Fruit fly (Drosophila melanogaster): ENCODE data around the gene Sfp84E.

Sfp84E gene

DNA sequence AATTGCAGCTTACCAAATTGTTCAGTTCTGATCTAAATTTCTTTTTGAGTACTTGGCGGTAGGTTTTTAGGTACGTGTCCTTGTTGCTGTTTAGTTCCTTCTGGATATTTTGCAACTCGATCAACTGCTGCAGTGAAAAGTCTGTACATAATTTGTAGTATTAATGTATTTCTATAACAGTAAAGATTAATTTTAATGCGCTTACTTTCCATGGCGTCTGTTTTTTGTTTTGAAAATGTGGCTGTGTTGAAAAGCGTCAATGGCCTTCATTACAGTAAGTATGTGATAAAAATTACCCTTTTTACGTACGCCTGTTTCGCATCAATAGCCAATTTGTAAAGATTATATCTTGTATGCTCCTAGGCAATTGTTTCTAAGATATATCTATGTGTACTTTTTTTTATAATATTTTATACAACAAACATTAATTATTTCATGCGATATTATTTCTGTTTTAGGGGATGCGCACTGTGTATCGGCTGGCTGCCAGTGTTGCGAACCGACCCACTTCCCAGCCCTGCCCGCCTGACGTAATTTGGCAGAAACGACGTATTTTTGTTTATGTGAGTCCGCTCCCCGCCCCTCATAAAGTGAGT lies 21.1 kb upstream of the Sfp84E start, which contains the start of the genes Kmn2 and CG2698 (continued):
- no peak for TF ChIP-seq D (optimal IDR thresholded peaks at IDR 0.05)
- TF ChIP-seq D (GFP tag; optimal IDR thresholded peaks at IDR 0.05): peak; percentile 91
- TF ChIP-seq crol (GFP tag; IDR thresholded peaks at IDR 0.05): peak; percentile 86
- peak; percentile 82 for TF ChIP-seq NC2β (GFP tag; optimal IDR thresholded peaks at IDR 0.05)
- peak; percentile 76 for TF ChIP-seq CG6854 (GFP tag; optimal IDR thresholded peaks at IDR 0.05)
- TF ChIP-seq Kr (GFP tag; optimal IDR thresholded peaks at IDR 0.05): no peak
- TF ChIP-seq ase (GFP tag; IDR thresholded peaks at IDR 0.05): peak; percentile 97
- TF ChIP-seq CG6689 (GFP tag; IDR thresholded peaks at IDR 0.05): peak; percentile 98
- TF ChIP-seq hbn (GFP tag; IDR thresholded peaks at IDR 0.05; ENCODE audit: partially characterized antibody): peak; percentile 36; the same call in 1 of the 2 replicates
- TF ChIP-seq CG10274 (GFP tag; optimal IDR thresholded peaks at IDR 0.05): peak; percentile 68
- peak; percentile 43; the same call in 1 of the 2 replicates for TF ChIP-seq sna (GFP tag; IDR thresholded peaks at IDR 0.05; ENCODE audit: partially characterized antibody)
- no peak for TF ChIP-seq btn (GFP tag; optimal IDR thresholded peaks at IDR 0.05)
- peak; percentile 86 for TF ChIP-seq CG15011 (GFP tag; optimal IDR thresholded peaks at IDR 0.05)
- peak; percentile 97 for TF ChIP-seq ken (GFP tag; IDR thresholded peaks at IDR 0.05)
- peak; percentile 97 for TF ChIP-seq nmo (GFP tag; optimal IDR thresholded peaks at IDR 0.05)
- TF ChIP-seq CG9437 (GFP tag; optimal IDR thresholded peaks at IDR 0.05): peak; percentile 96
- TF ChIP-seq gcm (GFP tag; optimal IDR thresholded peaks at IDR 0.05): peak; percentile 93
- TF ChIP-seq CG18599 (GFP tag; optimal IDR thresholded peaks at IDR 0.05): peak; percentile 97
- peak; percentile 96 for TF ChIP-seq C15 (GFP tag; IDR thresholded peaks at IDR 0.05)
- peak; percentile 94 for TF ChIP-seq CG3726 (GFP tag; IDR thresholded peaks at IDR 0.05)
- TF ChIP-seq NK7.1 (GFP tag; optimal IDR thresholded peaks at IDR 0.05): peak; percentile 61
- peak; percentile 69 for TF ChIP-seq emc (GFP tag; optimal IDR thresholded peaks at IDR 0.05)
- peak; percentile 78 for TF ChIP-seq tap (tag; optimal IDR thresholded peaks at IDR 0.05)
- TF ChIP-seq Sin3A (optimal IDR thresholded peaks at IDR 0.05): peak; percentile 55
- TF ChIP-seq CG15269 (tag; optimal IDR thresholded peaks at IDR 0.05): peak; percentile 96
- TF ChIP-seq pb (GFP tag; optimal IDR thresholded peaks at IDR 0.05): peak; percentile 61
- no peak for TF ChIP-seq lov (optimal IDR thresholded peaks at IDR 0.05)
- peak; percentile 95 for TF ChIP-seq lov (GFP tag; IDR thresholded peaks at IDR 0.05)
- TF ChIP-seq lola (GFP tag; optimal IDR thresholded peaks at IDR 0.05): peak in 1 of 3 experiments; percentile 91
- peak; percentile 75 to 91 for TF ChIP-seq chif (GFP tag; optimal IDR thresholded peaks at IDR 0.05)
- peak; percentile 93 for TF ChIP-seq CG4328 (GFP tag; optimal IDR thresholded peaks at IDR 0.05)
- TF ChIP-seq CrebB (tag; optimal IDR thresholded peaks at IDR 0.05): peak; percentile 88
- TF ChIP-seq CG15073 (GFP tag; optimal IDR thresholded peaks at IDR 0.05): peak; percentile 75
- TF ChIP-seq kni (GFP tag; optimal IDR thresholded peaks at IDR 0.05): peak; percentile 87
- TF ChIP-seq CG6272 (GFP tag; IDR thresholded peaks at IDR 0.05): peak; percentile 97
- TF ChIP-seq HLH54F (GFP tag; optimal IDR thresholded peaks at IDR 0.05): peak; percentile 82
- TF ChIP-seq CG11093 (GFP tag; IDR thresholded peaks at IDR 0.05): peak; percentile 98
- peak; percentile 80 for TF ChIP-seq Dip3 (GFP tag; optimal IDR thresholded peaks at IDR 0.05)
- TF ChIP-seq caup (GFP tag; optimal IDR thresholded peaks at IDR 0.05; ENCODE audit: severe bottlenecking): peak; percentile 96
- peak; percentile 91 for TF ChIP-seq CG34376 (GFP tag; optimal IDR thresholded peaks at IDR 0.05)
- TF ChIP-seq BtbVII (GFP tag; optimal IDR thresholded peaks at IDR 0.05): peak; percentile 92
- TF ChIP-seq tio (GFP tag; optimal IDR thresholded peaks at IDR 0.05): peak; percentile 95
- TF ChIP-seq CG9797 (GFP tag; optimal IDR thresholded peaks at IDR 0.05): peak; percentile 52
- TF ChIP-seq CG3847 (GFP tag; IDR thresholded peaks at IDR 0.05): peak; percentile 99
- TF ChIP-seq dpn (GFP tag; optimal IDR thresholded peaks at IDR 0.05): peak; percentile 83 to 98
- TF ChIP-seq Dll (GFP tag; IDR thresholded peaks at IDR 0.05; ENCODE audit: partially characterized antibody): peak; percentile 62; the same call in 2 of the 4 replicates
- peak; percentile 85 for TF ChIP-seq CG10462 (GFP tag; optimal IDR thresholded peaks at IDR 0.05)
- no peak for TF ChIP-seq prd (optimal IDR thresholded peaks at IDR 0.05)
- peak; percentile 99 for TF ChIP-seq prd (GFP tag; IDR thresholded peaks at IDR 0.05)
- peak; percentile 98 for TF ChIP-seq H2.0 (GFP tag; IDR thresholded peaks at IDR 0.05)
